Worm (Caenorhabditis elegans): ENCODE results near the gene gpa-1.

DNA sequence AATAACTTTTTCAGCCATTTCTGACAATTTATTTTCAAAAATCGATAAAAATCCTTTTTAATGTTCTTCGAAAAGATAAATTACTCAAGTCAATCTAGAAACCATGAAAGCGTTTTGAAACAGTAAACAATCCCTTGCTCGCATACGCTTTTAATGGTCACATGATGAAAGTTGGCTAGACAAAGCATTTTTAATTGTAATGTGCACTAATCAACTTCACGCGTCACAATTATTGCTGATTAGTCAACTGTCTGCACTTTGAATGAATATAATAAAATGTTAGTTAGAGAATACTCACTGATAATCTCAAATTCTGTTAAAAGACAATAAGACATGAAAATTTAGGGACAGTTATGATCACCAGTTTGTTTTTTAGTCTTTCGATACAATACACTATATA, 20.9 kb downstream of the gpa-1 start:
- no peak for TF ChIP-seq B0310.2 (tag; optimal IDR thresholded peaks at IDR 0.05)
- no peak for TF ChIP-seq hmg-4 (GFP tag; optimal IDR thresholded peaks at IDR 0.05)
- TF ChIP-seq ama-1 (optimal IDR thresholded peaks at IDR 0.05) = no peak
- no peak for TF ChIP-seq tra-4 (tag; optimal IDR thresholded peaks at IDR 0.05)

All from whole organism, early embryonic.